Fruit fly (Drosophila melanogaster) whole organism, embryonic: ENCODE data around the gene Zw.

Experiments used
- Adf1 ChIP-seq: fragments of 200-800 bp; sonication (Bioruptor generic); IDR thresholded peaks from 2 replicates; pipeline ENCODE4 v1.3.6; 2022; ENCODE audit warnings: missing biosample characterization, missing genetic modification characterization
- Atf-2 ChIP-seq: fragments of 200-800 bp; sonication (Bioruptor generic); optimal IDR thresholded peaks from 2 replicates; lab custom pipeline; 2016; ENCODE audit warnings: missing biosample characterization, missing genetic modification characterization
- Awh ChIP-seq: fragments of 200-800 bp; sonication (Bioruptor generic); IDR thresholded peaks from 2 replicates; pipeline ENCODE4, ENCODE4 v1.3.6; 2022; ENCODE audit warnings: missing biosample characterization, missing genetic modification characterization
- BtbVII ChIP-seq: fragments of 200-800 bp; sonication (Bioruptor generic); optimal IDR thresholded peaks from 3 replicates; lab custom pipeline; 2017; ENCODE audit warnings: missing biosample characterization, mild to moderate bottlenecking, missing genetic modification characterization
- CG10147 ChIP-seq: fragments of 200-800 bp; sonication (Bioruptor generic); optimal IDR thresholded peaks from 2 replicates; lab custom pipeline; 2019; ENCODE audit warnings: missing biosample characterization, mild to moderate bottlenecking, missing genetic modification characterization, moderate library complexity
- CG10274 ChIP-seq: fragments of 200-800 bp; sonication (Bioruptor generic); optimal IDR thresholded peaks from 3 replicates; lab custom pipeline; 2017; ENCODE audit warnings: missing biosample characterization, mild to moderate bottlenecking, missing genetic modification characterization
- CG10654 ChIP-seq: fragments of 200-800 bp; sonication (Bioruptor generic); optimal IDR thresholded peaks from 2 replicates; lab custom pipeline; 2016; ENCODE audit warnings: missing biosample characterization, missing genetic modification characterization
- CG11093 ChIP-seq: fragments of 200-800 bp; sonication (Bioruptor generic); IDR thresholded peaks from 3 replicates; pipeline ENCODE4 v1.3.6; 2022; ENCODE audit warnings: missing biosample characterization, missing genetic modification characterization
- CG11560 ChIP-seq: fragments of 200-800 bp; sonication (Bioruptor generic); IDR thresholded peaks from 3 replicates; pipeline ENCODE4 v1.3.6; 2022; ENCODE audit warnings: missing biosample characterization, missing genetic modification characterization
- CG11695 ChIP-seq: fragments of 200-800 bp; sonication (Bioruptor generic); IDR thresholded peaks from 3 replicates; pipeline ENCODE4 v1.3.6; 2022; ENCODE audit warnings: missing biosample characterization, missing genetic modification characterization
- CG11723 ChIP-seq: fragments of 200-800 bp; sonication (Bioruptor generic); optimal IDR thresholded peaks from 2 replicates; lab custom pipeline; 2017; ENCODE audit warnings: missing biosample characterization, mild to moderate bottlenecking, missing genetic modification characterization
- CG12391 ChIP-seq: fragments of 200-800 bp; sonication (Bioruptor generic); optimal IDR thresholded peaks from 3 replicates; lab custom pipeline; 2018; ENCODE audit warnings: missing biosample characterization, mild to moderate bottlenecking, missing genetic modification characterization, moderate library complexity
- CG12942 ChIP-seq: fragments of 200-800 bp; sonication (Bioruptor generic); optimal IDR thresholded peaks from 3 replicates; lab custom pipeline; 2016; ENCODE audit warnings: missing biosample characterization, missing genetic modification characterization
- CG13775 ChIP-seq: fragments of 200-800 bp; sonication (Bioruptor generic); optimal IDR thresholded peaks from 3 replicates; lab custom pipeline; 2017; ENCODE audit warnings: missing biosample characterization, mild to moderate bottlenecking, missing genetic modification characterization
- CG14441 ChIP-seq: fragments of 200-800 bp; sonication (Bioruptor generic); IDR thresholded peaks from 2 replicates; pipeline ENCODE4 v1.3.6; 2022; ENCODE audit warnings: missing biosample characterization, missing genetic modification characterization
- CG14860 ChIP-seq: fragments of 200-800 bp; sonication (Bioruptor generic); IDR thresholded peaks from 3 replicates; pipeline ENCODE4 v1.3.6; 2022; ENCODE audit warnings: missing biosample characterization, missing genetic modification characterization; ENCODE audit not compliant: partially characterized antibody
- CG18011 ChIP-seq: fragments of 200-800 bp; sonication (Bioruptor generic); optimal IDR thresholded peaks from 2 replicates; lab custom pipeline; 2017; ENCODE audit warnings: missing biosample characterization, missing genetic modification characterization, mild to moderate bottlenecking, moderate library complexity, missing genotype
- CG18262 ChIP-seq: fragments of 200-800 bp; optimal IDR thresholded peaks from 3 replicates; lab custom pipeline; 2019; ENCODE audit warnings: missing biosample characterization, mild to moderate bottlenecking, missing genetic modification characterization, moderate library complexity
- CG3407 ChIP-seq: fragments of 200-800 bp; sonication (Bioruptor generic); optimal IDR thresholded peaks from 2 replicates; lab custom pipeline; 2018; ENCODE audit warnings: missing biosample characterization, mild to moderate bottlenecking, missing genetic modification characterization
- CG7928 ChIP-seq: fragments of 200-800 bp; sonication (Bioruptor generic); optimal IDR thresholded peaks from 2 replicates; lab custom pipeline; 2017; ENCODE audit warnings: missing biosample characterization, mild to moderate bottlenecking, missing genetic modification characterization
- CG8388 ChIP-seq: fragments of 200-800 bp; sonication (Bioruptor generic); optimal IDR thresholded peaks from 2 replicates; lab custom pipeline; 2019; ENCODE audit warnings: missing biosample characterization, mild to moderate bottlenecking, missing genetic modification characterization, moderate library complexity
- CG9437 ChIP-seq: fragments of 200-800 bp; sonication (Bioruptor generic); optimal IDR thresholded peaks from 2 replicates; lab custom pipeline; 2018; ENCODE audit warnings: missing biosample characterization, mild to moderate bottlenecking, missing genetic modification characterization
- Hand ChIP-seq: fragments of 200-800 bp; sonication (Bioruptor generic); optimal IDR thresholded peaks from 2 replicates; lab custom pipeline; 2017; ENCODE audit warnings: mild to moderate bottlenecking, missing biosample characterization, missing genetic modification reagents, missing genetic modification characterization
- Hsf ChIP-seq: fragments of 200-800 bp; sonication (Bioruptor generic); optimal IDR thresholded peaks from 3 replicates; lab custom pipeline; 2016; ENCODE audit warnings: missing biosample characterization, missing genetic modification characterization
- MTF-1 ChIP-seq: fragments of 200-800 bp; sonication (Bioruptor generic); optimal IDR thresholded peaks from 2 replicates; lab custom pipeline; 2018; ENCODE audit warnings: missing biosample characterization, mild to moderate bottlenecking, missing genetic modification characterization, borderline replicate concordance
- Mad ChIP-seq: fragments of 200-800 bp; sonication (Bioruptor generic); optimal IDR thresholded peaks from 2 replicates; lab custom pipeline; 2016; ENCODE audit warnings: missing biosample characterization, missing genetic modification characterization
- Med ChIP-seq: fragments of 200-800 bp; sonication (Bioruptor generic); peaks from one replicate; lab custom pipeline; 2016; ENCODE audit warnings: missing biosample characterization, missing genetic modification characterization, mild to moderate bottlenecking, inconsistent platforms, moderate library complexity
- NC2α ChIP-seq: fragments of 200-800 bp; sonication (Bioruptor generic); optimal IDR thresholded peaks from 2 replicates; lab custom pipeline; 2016; ENCODE audit warnings: missing biosample characterization, missing genetic modification characterization
- Side ChIP-seq: fragments of 200-800 bp; sonication (Bioruptor generic); optimal IDR thresholded peaks from 2 replicates; lab custom pipeline; 2016; ENCODE audit warnings: missing biosample characterization, missing genetic modification characterization
- Sox102F ChIP-seq: fragments of 200-800 bp; sonication (Bioruptor generic); optimal IDR thresholded peaks from 2 replicates; lab custom pipeline; 2018; ENCODE audit warnings: missing biosample characterization, mild to moderate bottlenecking, missing genetic modification characterization, moderate library complexity
- TFAM ChIP-seq: fragments of 200-800 bp; sonication (Bioruptor generic); optimal IDR thresholded peaks from 2 replicates; lab custom pipeline; 2017; ENCODE audit warnings: missing biosample characterization, missing genetic modification characterization, inconsistent platforms
- Tbp ChIP-seq: fragments of >200 bp; optimal IDR thresholded peaks from 2 replicates; lab custom pipeline; 2018; ENCODE audit warnings: missing biosample characterization, missing genetic modification characterization
- ab ChIP-seq: fragments of 200-800 bp; sonication (Bioruptor generic); optimal IDR thresholded peaks from 2 replicates; lab custom pipeline; 2016; ENCODE audit warnings: missing biosample characterization, missing genetic modification characterization
- ato ChIP-seq: fragments of 200-800 bp; sonication (Bioruptor generic); IDR thresholded peaks from 2 replicates; pipeline ENCODE4 v1.3.6; 2022; ENCODE audit warnings: missing biosample characterization, missing genetic modification characterization; ENCODE audit not compliant: partially characterized antibody
- br ChIP-seq: fragments of >200 bp; optimal IDR thresholded peaks from 2 replicates; lab custom pipeline; 2017
- corto ChIP-seq: fragments of 200-800 bp; sonication (Bioruptor generic); optimal IDR thresholded peaks from 2 replicates; lab custom pipeline; 2016; ENCODE audit warnings: missing biosample characterization, mild to moderate bottlenecking, missing genetic modification characterization, moderate library complexity
- dan ChIP-seq: fragments of 200-800 bp; sonication (Bioruptor generic); IDR thresholded peaks from 2 replicates; pipeline ENCODE4 v1.3.6; 2022; ENCODE audit warnings: missing biosample characterization, missing genetic modification characterization
- dimm ChIP-seq: fragments of 200-800 bp; sonication (Bioruptor generic); IDR thresholded peaks from 2 replicates; pipeline ENCODE4 v1.3.6; 2022; ENCODE audit warnings: missing biosample characterization, missing genetic modification characterization
- dmrt11E ChIP-seq: fragments of 200-800 bp; sonication (Bioruptor generic); optimal IDR thresholded peaks from 3 replicates; lab custom pipeline; 2018; ENCODE audit warnings: missing biosample characterization, mild to moderate bottlenecking, missing genetic modification characterization, moderate library complexity
- dmrt99B ChIP-seq: fragments of 200-800 bp; sonication (Bioruptor generic); optimal IDR thresholded peaks from 2 replicates; lab custom pipeline; 2018; ENCODE audit warnings: missing biosample characterization, mild to moderate bottlenecking, missing genetic modification characterization, moderate library complexity
- eve ChIP-seq, 2 experiments: fragments of >200 bp; optimal IDR thresholded peaks; 2 replicates each; lab custom pipeline; 2017; ENCODE audit warnings: missing biosample characterization in 2 of 2, missing genetic modification characterization in 2 of 2
- fd3F ChIP-seq: fragments of 200-800 bp; sonication (Bioruptor generic); optimal IDR thresholded peaks from 2 replicates; lab custom pipeline; 2018; ENCODE audit warnings: missing biosample characterization, mild to moderate bottlenecking, missing genetic modification characterization, moderate library complexity
- kay ChIP-seq: fragments of 200-800 bp; sonication (Bioruptor generic); optimal IDR thresholded peaks from 2 replicates; lab custom pipeline; 2016; ENCODE audit warnings: missing biosample characterization, missing genetic modification characterization
- lola ChIP-seq, 3 experiments: fragments of >200 bp in 2 of 3; fragments of 200-800 bp in 1 of 3; sonication (Bioruptor generic) in 1 of 3; optimal IDR thresholded peaks; 2 replicates each; lab custom pipeline; 2017 to 2019; ENCODE audit warnings: missing biosample characterization in 3 of 3, missing genetic modification characterization in 3 of 3, mild to moderate bottlenecking in 1 of 3, moderate library complexity in 1 of 3
- luna ChIP-seq: fragments of 200-800 bp; sonication (Bioruptor generic); optimal IDR thresholded peaks from 2 replicates; lab custom pipeline; 2016; ENCODE audit warnings: missing biosample characterization, missing genetic modification characterization
- schlank ChIP-seq: fragments of 200-800 bp; sonication (Bioruptor generic); optimal IDR thresholded peaks from 2 replicates; lab custom pipeline; 2018; ENCODE audit warnings: missing biosample characterization, mild to moderate bottlenecking, missing genetic modification characterization
- scrt ChIP-seq: fragments of 200-800 bp; sonication (Bioruptor generic); optimal IDR thresholded peaks from 2 replicates; lab custom pipeline; 2018; ENCODE audit warnings: missing biosample characterization, mild to moderate bottlenecking, missing genetic modification characterization, moderate library complexity
- so ChIP-seq: fragments of 200-800 bp; sonication (Bioruptor generic); IDR thresholded peaks from 3 replicates; pipeline ENCODE4 v1.3.6; 2022; ENCODE audit warnings: missing biosample characterization, missing genetic modification characterization
- tin ChIP-seq: fragments of 200-800 bp; sonication (Bioruptor generic); optimal IDR thresholded peaks from 3 replicates; lab custom pipeline; 2016; ENCODE audit warnings: missing biosample characterization, missing genetic modification characterization
- usp ChIP-seq: fragments of >200 bp; optimal IDR thresholded peaks from 2 replicates; lab custom pipeline; 2017; ENCODE audit warnings: missing biosample characterization, missing genetic modification characterization
- vfl ChIP-seq: fragments of 200-800 bp; sonication (Bioruptor generic); optimal IDR thresholded peaks from 2 replicates; lab custom pipeline; 2016; ENCODE audit warnings: missing biosample characterization, missing genetic modification characterization
- wor ChIP-seq: fragments of 200-800 bp; sonication (Bioruptor generic); IDR thresholded peaks from 2 replicates; pipeline ENCODE4 v1.3.6; 2022; ENCODE audit warnings: missing biosample characterization, missing genetic modification characterization
- zfh1 ChIP-seq: fragments of 200-800 bp; sonication (Bioruptor generic); IDR thresholded peaks from 3 replicates; pipeline ENCODE4 v1.3.6; 2022; ENCODE audit warnings: missing biosample characterization, missing genetic modification characterization

Gene Zw

dm6 chrX:19696845-19697244, 29.8 kb downstream of the Zw start, which contains the start of gene Cdc42 (continued):
- TF ChIP-seq CG10654 (no peak), CG11723 (GFP tag; lab: Kevin White, UChicago) (no peak), CG11093 (GFP tag; lab: Robert Waterston, UW) (no peak), CG10147 (no peak), kay (GFP tag; lab: Kevin White, UChicago) (no peak), CG8388 (no peak), Tbp (no peak), ab (GFP tag; lab: Kevin White, UChicago) (no peak), Mad (GFP tag; lab: Kevin White, UChicago) (no peak), eve (GFP tag; optimal IDR thresholded peaks at IDR 0.05; lab: Kevin White, UChicago) (no peak), zfh1 (GFP tag; lab: Robert Waterston, UW) (peak; percentile 34; the same call in 2 of the 3 replicates), NC2α (GFP tag; lab: Kevin White, UChicago) (no peak), wor (GFP tag; lab: Robert Waterston, UW) (no peak), dmrt99B (tag; lab: Kevin White, UChicago) (no peak), vfl (no peak), CG14860 (GFP tag; lab: Robert Waterston, UW) (no peak), Sox102F (GFP tag; lab: Kevin White, UChicago) (no peak), corto (GFP tag; lab: Kevin White, UChicago) (no peak), fd3F (GFP tag; lab: Kevin White, UChicago) (no peak), br (no peak), CG9437 (GFP tag; lab: Kevin White, UChicago) (no peak), tin (GFP tag; lab: Kevin White, UChicago) (no peak), Hsf (GFP tag; lab: Kevin White, UChicago) (no peak), CG10274 (GFP tag; lab: Kevin White, UChicago) (no peak), CG14441 (GFP tag; lab: Robert Waterston, UW) (no peak), CG12942 (no peak), MTF-1 (no peak), dmrt11E (tag; lab: Kevin White, UChicago) (no peak), BtbVII (GFP tag; lab: Kevin White, UChicago) (no peak), luna (GFP tag; lab: Kevin White, UChicago) (no peak), Med (GFP tag; lab: Kevin White, UChicago) (peak; percentile 87), Atf-2 (GFP tag; lab: Kevin White, UChicago) (no peak), so (GFP tag; lab: Robert Waterston, UW) (no peak), CG13775 (no peak), CG18262 (tag; lab: Kevin White, UChicago) (no peak), schlank (tag; lab: Kevin White, UChicago) (no peak), dan (GFP tag; lab: Robert Waterston, UW) (no peak), CG3407 (GFP tag; lab: Kevin White, UChicago) (no peak), scrt (no peak), CG11560 (tag; lab: Robert Waterston, UW) (no peak), dimm (GFP tag; lab: Robert Waterston, UW) (no peak), CG18011 (GFP tag; lab: Kevin White, UChicago) (no peak), Hand (GFP tag; lab: Kevin White, UChicago) (no peak), CG7928 (GFP tag; lab: Kevin White, UChicago) (no peak), lola (GFP tag; optimal IDR thresholded peaks at IDR 0.05; lab: Kevin White, UChicago) (no peak), usp (GFP tag; lab: Kevin White, UChicago) (no peak), CG11695 (GFP tag; lab: Robert Waterston, UW) (no peak), ato (GFP tag; lab: Robert Waterston, UW) (no peak), Awh (GFP tag; lab: Robert Waterston, UW) (no peak), Adf1 (GFP tag; lab: Robert Waterston, UW) (no peak), Side (no peak), TFAM (no peak), CG12391 (peak; percentile 5)
